Worm (Caenorhabditis elegans) whole organism, early embryonic: ENCODE measurements around the gene C28G1.2.

Source experiments
- B0310.2 ChIP-seq: sonication (generic microtip); optimal IDR thresholded peaks from 2 replicates; lab custom pipeline; 2016; ENCODE audit warnings: mild to moderate bottlenecking, missing genetic modification characterization, missing compliant biosample characterization
- aly-1 ChIP-seq: sonication (generic microtip); optimal IDR thresholded peaks from 2 replicates; lab custom pipeline; 2016; ENCODE audit warnings: missing genetic modification characterization, missing compliant biosample characterization
- ama-1 ChIP-seq: fragments of 150-350 bp; optimal IDR thresholded peaks from 2 replicates; lab custom pipeline; 2014
- flt-1 ChIP-seq: fragments of 200-800 bp; sonication (Bioruptor generic); IDR thresholded peaks from 2 replicates; pipeline ENCODE4 v1.3.6; 2022; ENCODE audit warnings: missing genetic modification characterization, missing compliant biosample characterization
- hmg-4 ChIP-seq: fragments of 200-800 bp; sonication (Bioruptor generic); optimal IDR thresholded peaks from 2 replicates; lab custom pipeline; 2018; ENCODE audit warnings: mild to moderate bottlenecking, missing genetic modification characterization, missing compliant biosample characterization
- hnd-1 ChIP-seq: sonication (generic microtip); optimal IDR thresholded peaks from 2 replicates; lab custom pipeline; 2016; ENCODE audit warnings: missing genetic modification characterization, missing compliant biosample characterization
- pes-1 ChIP-seq: fragments of 200-800 bp; sonication (Bioruptor generic); IDR thresholded peaks from 2 replicates; pipeline ENCODE4 v1.3.6; 2022; ENCODE audit warnings: missing genetic modification reagents, missing genetic modification characterization, missing compliant biosample characterization
- scrt-1 ChIP-seq: fragments of 200-800 bp; sonication (Bioruptor generic); IDR thresholded peaks from 2 replicates; pipeline ENCODE4 v1.3.6; 2022; ENCODE audit warnings: missing genetic modification characterization, missing compliant biosample characterization
- sea-1 ChIP-seq: fragments of 200-800 bp; sonication (Bioruptor generic); conservative IDR thresholded peaks from 2 replicates; pipeline ENCODE4 v1.3.6; 2022; ENCODE audit warnings: missing genetic modification characterization, missing compliant biosample characterization
- tbx-11 ChIP-seq: fragments of 200-800 bp; sonication (Bioruptor generic); IDR thresholded peaks from 2 replicates; pipeline ENCODE4 v1.3.6; 2022; ENCODE audit warnings: missing genetic modification characterization, missing compliant biosample characterization
- tra-4 ChIP-seq: sonication (generic microtip); optimal IDR thresholded peaks from 2 replicates; lab custom pipeline; 2017; ENCODE audit warnings: missing genetic modification characterization, missing compliant biosample characterization

- TF ChIP-seq pes-1 (GFP tag; lab: Robert Waterston, UW) (no peak), ama-1 (lab: Kevin White, UChicago) (no peak), aly-1 (tag; lab: Kevin White, UChicago) (no peak), sea-1 (GFP tag; lab: Robert Waterston, UW) (no peak), hnd-1 (tag; lab: Kevin White, UChicago) (no peak), hmg-4 (GFP tag; lab: Kevin White, UChicago) (no peak), tbx-11 (GFP tag; lab: Robert Waterston, UW) (no peak), B0310.2 (tag; lab: Kevin White, UChicago) (no peak), flt-1 (GFP tag; lab: Robert Waterston, UW) (no peak), tra-4 (tag; lab: Kevin White, UChicago) (no peak), scrt-1 (no peak)
Measured at ce11 chrX:8824437-8824836, 11.4 kb upstream of the C28G1.2 start, which contains the start of gene ifd-1.
